Worm (Caenorhabditis elegans) whole organism, midembryonic: ENCODE measurements around the gene icd-1.

Experiments
- T22C8.4 ChIP-seq: fragments of 200-800 bp; sonication (Bioruptor generic); IDR thresholded peaks from 2 replicates; pipeline ENCODE4 v1.3.6; 2022; ENCODE audit warnings: missing genetic modification characterization, missing compliant biosample characterization
- cog-1 ChIP-seq: sonication (generic microtip); optimal IDR thresholded peaks from 2 replicates; lab custom pipeline; 2016; ENCODE audit warnings: missing genetic modification characterization, missing compliant biosample characterization
- flt-1 ChIP-seq: fragments of 200-800 bp; sonication (Bioruptor generic); IDR thresholded peaks from 2 replicates; pipeline ENCODE4 v1.3.6; 2022; ENCODE audit warnings: missing genetic modification characterization, missing compliant biosample characterization
- klf-2 ChIP-seq: fragments of 200-800 bp; sonication (Bioruptor generic); conservative IDR thresholded peaks from 2 replicates; pipeline ENCODE4 v1.3.6; 2022; ENCODE audit warnings: missing genetic modification reagents, missing genetic modification characterization, missing compliant biosample characterization
- med-1 ChIP-seq: sonication (generic microtip); optimal IDR thresholded peaks from 2 replicates; lab custom pipeline; 2017; ENCODE audit warnings: missing genetic modification characterization, mild to moderate bottlenecking, missing compliant biosample characterization, antibody characterized with exemption, missing genetic modification reagents; ENCODE audit not compliant: insufficient read depth
- ref-1 ChIP-seq: fragments of 200-800 bp; sonication (Bioruptor generic); conservative IDR thresholded peaks from 2 replicates; pipeline ENCODE4 v1.3.6; 2022; ENCODE audit warnings: missing genetic modification reagents, missing genetic modification characterization, missing compliant biosample characterization
- tab-1 ChIP-seq: fragments of 200-800 bp; sonication (Bioruptor generic); IDR thresholded peaks from 2 replicates; pipeline ENCODE4 v1.3.6; 2022; ENCODE audit warnings: missing genetic modification characterization, missing compliant biosample characterization
- ztf-23 ChIP-seq: fragments of 200-800 bp; sonication (Bioruptor generic); IDR thresholded peaks from 2 replicates; pipeline ENCODE4 v1.3.6; 2022; ENCODE audit warnings: missing genetic modification reagents, missing genetic modification characterization, missing compliant biosample characterization
- ztf-29 ChIP-seq: fragments of 200-800 bp; sonication (Bioruptor generic); IDR thresholded peaks from 2 replicates; pipeline ENCODE4 v1.3.6; 2022; ENCODE audit warnings: missing genetic modification reagents, missing genetic modification characterization, missing compliant biosample characterization

Gene icd-1

DNA sequence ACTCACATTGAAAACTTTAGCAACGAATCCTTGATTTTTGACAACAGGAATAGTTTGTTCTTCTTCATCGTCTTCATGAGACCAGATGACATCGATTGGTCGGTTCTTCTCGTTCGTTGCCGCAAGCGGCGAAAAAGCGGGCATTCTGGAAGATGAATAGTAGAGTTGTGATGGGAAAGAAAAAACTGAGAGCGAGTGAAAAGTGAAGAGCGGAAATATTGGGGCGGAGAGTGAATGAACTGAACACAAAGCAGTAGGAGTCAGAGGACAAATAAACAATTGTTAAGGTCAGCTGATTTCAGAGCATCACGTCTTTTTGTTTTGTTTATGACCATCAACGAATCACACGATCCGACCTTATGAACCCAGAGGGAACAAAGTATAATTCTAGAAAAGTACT lies 27.2 kb downstream of the icd-1 start, which contains the start of gene F18C5.10:
Gene F18C5.10 (minus strand): TSS at position 145 of the 400 bp plus-strand sequence.
- TF ChIP-seq tab-1 (no peak), ref-1 (GFP tag; lab: Robert Waterston, UW) (no peak), ztf-23 (GFP tag; lab: Robert Waterston, UW) (no peak), med-1 (no peak), ztf-29 (no peak), T22C8.4 (GFP tag; lab: Robert Waterston, UW) (no peak), klf-2 (no peak), flt-1 (GFP tag; lab: Robert Waterston, UW) (no peak), cog-1 (no peak)

DNA sequence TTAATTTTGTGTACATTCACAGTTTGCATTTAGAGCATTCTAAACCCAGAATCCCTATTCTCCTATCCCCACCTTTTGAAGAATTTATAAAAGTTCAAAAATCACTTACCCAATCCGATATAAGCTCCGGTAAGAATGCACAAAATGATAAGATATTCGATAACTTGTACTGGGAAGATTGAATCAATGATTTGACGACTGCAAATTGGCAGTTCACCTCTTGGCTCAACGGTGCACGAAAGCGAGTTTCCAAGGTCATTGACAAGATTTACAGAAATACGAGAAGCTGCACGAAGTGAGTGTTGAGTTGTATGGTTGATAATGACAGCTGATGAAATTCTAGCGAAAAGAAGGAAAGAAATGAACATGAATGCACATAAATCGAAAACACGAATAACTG lies 28.2 kb downstream of the icd-1 start:
- no peak for TF ChIP-seq med-1
- no peak for TF ChIP-seq cog-1
- TF ChIP-seq ztf-23 (GFP tag; lab: Robert Waterston, UW) = no peak
- no peak for TF ChIP-seq klf-2
- no peak for TF ChIP-seq ref-1 (GFP tag; lab: Robert Waterston, UW)
- no peak for TF ChIP-seq flt-1 (GFP tag; lab: Robert Waterston, UW)
- no peak for TF ChIP-seq tab-1

DNA sequence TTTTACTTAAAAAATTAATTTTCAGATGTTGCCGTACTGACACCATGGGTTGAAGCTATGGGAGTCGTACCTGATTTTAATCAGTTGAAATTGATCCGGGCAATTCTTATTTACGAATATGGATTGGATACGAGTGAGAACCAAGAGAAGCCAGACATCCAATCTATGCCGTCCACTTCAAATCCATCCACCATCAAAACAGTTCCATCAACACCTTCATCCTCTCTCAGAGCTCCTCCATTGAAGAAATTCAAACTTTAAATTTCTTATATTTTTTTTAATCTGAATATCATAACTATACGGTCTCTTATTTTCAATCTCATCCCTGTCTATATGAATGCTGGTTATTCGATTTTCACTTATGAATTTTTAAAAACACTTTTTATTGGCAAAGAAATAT lies 29.6 kb downstream of the icd-1 start:
- TF ChIP-seq klf-2 (no peak), flt-1 (GFP tag; lab: Robert Waterston, UW) (no peak), ztf-23 (GFP tag; lab: Robert Waterston, UW) (no peak), tab-1 (no peak), T22C8.4 (GFP tag; lab: Robert Waterston, UW) (no peak), cog-1 (no peak), ref-1 (GFP tag; lab: Robert Waterston, UW) (no peak), med-1 (no peak), ztf-29 (no peak)

DNA sequence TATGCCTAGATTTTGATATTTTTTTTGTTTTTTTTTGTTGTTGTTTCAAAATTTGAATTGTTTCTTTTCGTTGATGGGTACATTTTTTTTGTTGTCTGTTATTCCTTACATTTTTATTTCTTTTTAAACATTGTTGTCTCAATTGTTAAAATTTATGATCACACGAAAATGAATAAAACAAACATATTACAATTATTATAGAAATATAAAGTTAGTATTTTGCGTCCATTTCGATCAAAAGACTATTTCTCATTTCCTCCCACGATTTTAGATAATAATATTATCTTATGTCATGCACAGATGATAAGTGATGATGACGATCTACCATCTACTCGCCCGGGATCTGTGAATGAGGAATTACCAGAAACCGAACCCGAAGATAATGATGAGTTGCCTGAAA lies 33.8 kb downstream of the icd-1 start, which contains the start of gene wrn-1:
Gene wrn-1 (plus strand): TSS at position 301 of the 400 bp plus-strand sequence.
- TF ChIP-seq klf-2 (no peak), cog-1 (no peak), ztf-29 (no peak), flt-1 (GFP tag; lab: Robert Waterston, UW) (no peak), tab-1 (no peak), ref-1 (GFP tag; lab: Robert Waterston, UW) (no peak), ztf-23 (GFP tag; lab: Robert Waterston, UW) (no peak), T22C8.4 (GFP tag; lab: Robert Waterston, UW) (no peak), med-1 (no peak)

DNA sequence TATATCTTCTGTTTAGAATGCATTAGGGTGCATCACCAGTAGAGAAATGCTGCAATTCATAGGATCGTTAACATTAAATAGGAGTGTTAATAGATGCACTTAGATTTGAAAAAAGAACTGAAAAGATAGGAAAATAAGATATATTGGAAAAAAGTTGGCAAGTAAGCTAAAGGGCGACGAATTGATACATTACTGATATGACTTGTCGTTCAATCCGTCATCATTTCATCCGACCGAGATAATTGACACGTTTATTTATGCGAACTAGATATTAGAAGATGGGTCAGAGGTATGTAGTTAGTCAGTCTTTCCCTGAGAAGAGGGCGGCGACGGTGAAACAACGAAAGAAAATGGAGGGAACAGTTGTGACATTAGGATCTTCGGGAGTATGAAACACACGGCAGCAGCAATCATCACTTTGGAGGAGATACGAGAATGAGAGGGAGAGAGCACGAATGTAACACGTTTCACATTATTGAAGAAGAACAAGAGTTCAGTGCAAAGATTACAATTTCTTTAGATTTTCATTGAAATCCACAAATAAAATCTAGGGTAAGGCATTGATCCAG lies 43.5 kb downstream of the icd-1 start, which contains the start of gene lron-15:
Gene lron-15 (minus strand): TSS at position 51 of the 569 bp plus-strand sequence.
- TF ChIP-seq ref-1 (GFP tag; lab: Robert Waterston, UW) = no peak
- TF ChIP-seq flt-1 (GFP tag; lab: Robert Waterston, UW) = no peak
- no peak for TF ChIP-seq ztf-29
- no peak for TF ChIP-seq tab-1
- TF ChIP-seq cog-1 = no peak
- no peak for TF ChIP-seq ztf-23 (GFP tag; lab: Robert Waterston, UW)
- no peak for TF ChIP-seq T22C8.4 (GFP tag; lab: Robert Waterston, UW)
- TF ChIP-seq klf-2 = no peak
- TF ChIP-seq med-1 = no peak
